Worm (Caenorhabditis elegans) whole organism, L3 larva: ENCODE measurements around the gene unc-8.

Source experiments
- ama-1 ChIP-seq: fragments of 150-350 bp; optimal IDR thresholded peaks from 2 replicates; lab custom pipeline; 2018
- egl-5 ChIP-seq: fragments of 150-350 bp; optimal IDR thresholded peaks from 2 replicates; lab custom pipeline; 2017; ENCODE audit warnings: missing biosample characterization, missing genetic modification reagents, missing genetic modification characterization, inconsistent platforms
- mml-1 ChIP-seq: fragments of 150-350 bp; sonication (generic microtip); optimal IDR thresholded peaks from 3 replicates; lab custom pipeline; 2014; ENCODE audit warnings: missing biosample characterization, missing genetic modification characterization
- nfya-1 ChIP-seq: sonication (generic microtip); optimal IDR thresholded peaks from 2 replicates; lab custom pipeline; 2017; ENCODE audit warnings: missing genetic modification characterization, mild to moderate bottlenecking, missing compliant biosample characterization, antibody characterized with exemption, moderate library complexity; ENCODE audit not compliant: insufficient read depth
- nhr-11 ChIP-seq: fragments of 150-350 bp; optimal IDR thresholded peaks from 2 replicates; lab custom pipeline; 2014; ENCODE audit warnings: missing biosample characterization, missing genetic modification characterization
- nhr-28 ChIP-seq: fragments of 150-350 bp; optimal IDR thresholded peaks from 2 replicates; lab custom pipeline; 2014; ENCODE audit warnings: missing biosample characterization, missing genetic modification characterization
- nhr-77 ChIP-seq: fragments of 150-350 bp; optimal IDR thresholded peaks from 2 replicates; lab custom pipeline; 2014; ENCODE audit warnings: missing biosample characterization, missing genetic modification characterization
- pqm-1 ChIP-seq: fragments of 150-350 bp; optimal IDR thresholded peaks from 2 replicates; lab custom pipeline; 2017; ENCODE audit warnings: missing biosample characterization, missing genetic modification characterization, inconsistent platforms
- sea-2 ChIP-seq: fragments of 150-350 bp; sonication (generic microtip); optimal IDR thresholded peaks from 4 replicates; lab custom pipeline; 2014; ENCODE audit warnings: missing biosample characterization, missing genetic modification reagents, missing genetic modification characterization
- skn-1 ChIP-seq: fragments of 150-350 bp; optimal IDR thresholded peaks from 2 replicates; lab custom pipeline; 2014; ENCODE audit warnings: missing biosample characterization, missing genetic modification characterization
- snpc-4 ChIP-seq: fragments of 150-350 bp; optimal IDR thresholded peaks from 2 replicates; lab custom pipeline; 2014; ENCODE audit warnings: missing biosample characterization, missing genetic modification characterization
- unc-39 ChIP-seq: sonication (generic microtip); optimal IDR thresholded peaks from 4 replicates; lab custom pipeline; 2017; ENCODE audit warnings: missing biosample characterization, missing genetic modification characterization

ce11 chrIV:7158161-7158560 is 38.8 kb upstream of the unc-8 start:
- TF ChIP-seq mml-1 (tag; lab: Kevin White, UChicago) (no peak), ama-1 (lab: Kevin White, UChicago) (no peak), skn-1 (no peak), pqm-1 (tag; lab: Kevin White, UChicago) (no peak), nhr-28 (tag; lab: Kevin White, UChicago) (no peak), snpc-4 (tag; lab: Kevin White, UChicago) (no peak), nhr-77 (no peak), egl-5 (tag; lab: Kevin White, UChicago) (no peak), nhr-11 (no peak), sea-2 (GFP tag; lab: Kevin White, UChicago) (no peak), nfya-1 (tag; lab: Kevin White, UChicago) (no peak), unc-39 (tag; lab: Kevin White, UChicago) (no peak)
